Worm (Caenorhabditis elegans): ENCODE data around the gene T08D10.5.

DNA sequence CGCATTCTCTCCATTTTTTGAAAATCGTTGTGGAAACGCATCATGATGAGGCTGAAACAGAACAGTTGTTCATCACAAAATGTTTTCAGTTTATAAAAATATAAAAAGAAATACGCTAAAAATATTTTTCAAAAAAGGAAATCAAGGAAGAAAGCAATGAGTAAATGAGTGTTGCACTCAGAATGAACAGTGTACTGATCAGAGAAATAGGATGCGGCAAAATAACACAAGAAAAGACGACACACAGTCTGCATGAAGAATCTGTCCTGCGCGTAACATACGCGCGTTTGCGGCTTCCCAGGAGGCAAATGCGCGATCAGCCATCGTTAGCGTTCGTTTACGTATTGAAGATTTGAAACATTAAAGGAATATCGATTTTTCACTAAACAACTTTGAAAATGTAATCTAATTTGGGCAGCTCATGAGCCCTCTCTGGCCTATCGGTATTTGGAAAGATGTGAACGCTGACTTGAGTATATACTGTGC, 26.3 kb downstream of the T08D10.5 start, which contains the start of gene C49F5.3:
- no peak for TF ChIP-seq him-1 (tag; optimal IDR thresholded peaks at IDR 0.05)
- no peak for TF ChIP-seq dao-5 (tag; optimal IDR thresholded peaks at IDR 0.05)
- no peak for TF ChIP-seq W03F9.2 (tag; optimal IDR thresholded peaks at IDR 0.05)
